Worm (Caenorhabditis elegans): Measurements from ENCODE around the gene E04F6.9.

ce11 chrII:7217047-7217446 is 5.1 kb upstream of the E04F6.9 start, which contains the start of gene E04F6.10:
- TF ChIP-seq hlh-4 (tag; optimal IDR thresholded peaks at IDR 0.05) = no peak
- no peak for TF ChIP-seq ces-1 (GFP tag; optimal IDR thresholded peaks at IDR 0.05)
